Worm (Caenorhabditis elegans): Measurements from ENCODE around the gene B0250.18.

DNA sequence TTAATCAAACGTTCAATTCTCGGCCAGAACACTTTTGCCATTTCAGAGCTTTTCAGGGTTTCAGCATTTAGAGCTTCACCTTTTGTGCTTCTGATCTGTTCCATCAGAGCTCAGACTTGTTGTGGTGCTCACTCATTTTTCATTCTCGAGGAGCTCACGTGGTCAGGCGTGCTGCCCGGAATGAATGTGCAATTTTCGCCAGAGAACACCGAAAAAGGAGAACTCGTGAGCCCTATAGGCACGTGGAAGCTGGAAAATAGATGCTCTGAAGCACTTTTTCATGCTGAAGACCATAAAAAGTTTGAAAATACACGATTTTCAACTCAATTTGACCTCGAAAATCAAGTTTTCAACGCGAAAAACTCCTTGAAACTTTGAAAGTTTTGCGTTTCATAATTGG, 41.1 kb downstream of the B0250.18 start:
- TF ChIP-seq unc-62 (GFP tag; optimal IDR thresholded peaks at IDR 0.05) (no peak), ces-1 (GFP tag; optimal IDR thresholded peaks at IDR 0.05) (no peak), flh-1 (GFP tag; optimal IDR thresholded peaks at IDR 0.05) (no peak), sptf-1 (tag; optimal IDR thresholded peaks at IDR 0.05) (no peak), ceh-83 (GFP tag; optimal IDR thresholded peaks at IDR 0.05) (no peak), pha-4 (tag; optimal IDR thresholded peaks at IDR 0.05) (no peak), ztf-11 (tag; optimal IDR thresholded peaks at IDR 0.05) (no peak), ham-2 (GFP tag; optimal IDR thresholded peaks at IDR 0.05) (no peak), nhr-237 (tag; optimal IDR thresholded peaks at IDR 0.05) (no peak), lin-13 (tag; optimal IDR thresholded peaks at IDR 0.05) (no peak), M03D4.4 (tag; optimal IDR thresholded peaks at IDR 0.05) (no peak), snpc-4 (tag; optimal IDR thresholded peaks at IDR 0.05) (no peak)

Measured in whole organism, mixed stage, embryonic.